Fruit fly (Drosophila melanogaster): Measurements from ENCODE around the gene SH3PX1.

Gene SH3PX1

DNA sequence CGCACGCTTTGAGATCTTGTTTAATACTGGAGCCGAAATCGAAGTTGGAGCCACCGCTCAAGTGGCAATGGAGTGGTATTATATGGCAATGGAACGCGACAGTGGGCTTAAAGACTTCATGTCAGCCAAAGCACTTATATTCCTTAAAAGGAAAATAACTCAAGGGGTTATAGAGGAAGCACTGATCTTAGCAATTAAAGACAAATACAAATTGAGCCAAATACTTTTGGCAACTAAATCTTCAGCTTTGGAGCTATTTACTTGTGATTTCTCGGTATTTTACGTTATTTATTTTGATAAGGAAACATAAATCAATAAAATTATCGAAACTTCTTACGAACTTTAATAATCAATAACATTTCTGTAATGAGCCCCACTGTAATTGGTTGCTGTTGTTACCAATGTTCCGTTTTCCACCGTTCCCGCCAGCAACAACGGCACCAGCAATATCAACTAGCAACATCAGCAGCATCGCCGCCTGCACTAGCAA lies 30.5 kb upstream of the SH3PX1 start (continued):
- TF ChIP-seq CG11723 (GFP tag; optimal IDR thresholded peaks at IDR 0.05) = peak; percentile 59
- TF ChIP-seq sc (optimal IDR thresholded peaks at IDR 0.05) = no peak
- peak; percentile 58 for TF ChIP-seq sc (GFP tag; optimal IDR thresholded peaks at IDR 0.05)
- TF ChIP-seq Hey (tag; optimal IDR thresholded peaks at IDR 0.05) = no peak
- TF ChIP-seq CG32767 (GFP tag; IDR thresholded peaks at IDR 0.05) = peak; percentile 81
- peak; percentile 75 for TF ChIP-seq slbo (GFP tag; IDR thresholded peaks at IDR 0.05)
- TF ChIP-seq scrt (GFP tag; optimal IDR thresholded peaks at IDR 0.05) = peak; percentile 68
- peak; percentile 88 for TF ChIP-seq CG17359 (tag; optimal IDR thresholded peaks at IDR 0.05)
- TF ChIP-seq CG10543 (GFP tag; optimal IDR thresholded peaks at IDR 0.05) = peak; percentile 45
- peak; percentile 77 for TF ChIP-seq CG11247 (GFP tag; IDR thresholded peaks at IDR 0.05)
- TF ChIP-seq run (tag; optimal IDR thresholded peaks at IDR 0.05) = peak; percentile 78
- no peak for TF ChIP-seq HLH4C (GFP tag; IDR thresholded peaks at IDR 0.05; ENCODE audit: partially characterized antibody)
- peak; percentile 98 for TF ChIP-seq CG31441 (GFP tag; IDR thresholded peaks at IDR 0.05)
- peak; percentile 46 for TF ChIP-seq CG30020 (tag; optimal IDR thresholded peaks at IDR 0.05)
- TF ChIP-seq aop (GFP tag; IDR thresholded peaks at IDR 0.05) = 0 out of 2 replicates have a peak, but pooled peaks have one; percentile 5
- TF ChIP-seq CG11398 (GFP tag; optimal IDR thresholded peaks at IDR 0.05) = no peak
- TF ChIP-seq CG17612 (GFP tag; IDR thresholded peaks at IDR 0.05) = peak; percentile 72
- TF ChIP-seq CG12391 (tag; optimal IDR thresholded peaks at IDR 0.05) = peak; percentile 81
- peak; percentile 85 for TF ChIP-seq ATbp (GFP tag; optimal IDR thresholded peaks at IDR 0.05)
- peak; percentile 92 for TF ChIP-seq pb (GFP tag; optimal IDR thresholded peaks at IDR 0.05)
- TF ChIP-seq CG8924 (tag; optimal IDR thresholded peaks at IDR 0.05) = peak; percentile 93
- TF ChIP-seq Abd-B (GFP tag; optimal IDR thresholded peaks at IDR 0.05) = peak; percentile 58
- TF ChIP-seq tll (GFP tag; optimal IDR thresholded peaks at IDR 0.05) = no peak
- peak; percentile 68 for TF ChIP-seq Hsf (GFP tag; optimal IDR thresholded peaks at IDR 0.05)
- TF ChIP-seq sim (GFP tag; IDR thresholded peaks at IDR 0.05) = peak; percentile 78; the same call in 1 of the 2 replicates
- peak; percentile 79 for TF ChIP-seq esg (GFP tag; conservative IDR thresholded peaks at IDR 0.05)
- TF ChIP-seq CHES-1-like (GFP tag; optimal IDR thresholded peaks at IDR 0.05) = peak; percentile 27
- peak; percentile 93 for TF ChIP-seq CG17829 (tag; optimal IDR thresholded peaks at IDR 0.05)
- peak; percentile 49 for TF ChIP-seq GATAe (GFP tag; conservative IDR thresholded peaks at IDR 0.05)
- TF ChIP-seq disco-r (GFP tag; optimal IDR thresholded peaks at IDR 0.05) = peak; percentile 62
- TF ChIP-seq Fer2 (tag; optimal IDR thresholded peaks at IDR 0.05) = peak; percentile 25
- peak; percentile 49 for TF ChIP-seq bab2 (GFP tag; optimal IDR thresholded peaks at IDR 0.05)
- TF ChIP-seq hth (optimal IDR thresholded peaks at IDR 0.05) = no peak
- peak; percentile 80 for TF ChIP-seq B-H1 (GFP tag; IDR thresholded peaks at IDR 0.05)
- no peak for TF ChIP-seq usp (GFP tag; optimal IDR thresholded peaks at IDR 0.05)
- peak; percentile 78 for TF ChIP-seq Camta (GFP tag; optimal IDR thresholded peaks at IDR 0.05)
- peak; percentile 10 for TF ChIP-seq CG9797 (GFP tag; optimal IDR thresholded peaks at IDR 0.05)
- TF ChIP-seq CG13775 (GFP tag; optimal IDR thresholded peaks at IDR 0.05) = peak; percentile 70
- peak; percentile 28 for TF ChIP-seq CG10431 (GFP tag; optimal IDR thresholded peaks at IDR 0.05)
- no peak for TF ChIP-seq lov (optimal IDR thresholded peaks at IDR 0.05)
- TF ChIP-seq lov (GFP tag; IDR thresholded peaks at IDR 0.05) = 0 out of 3 replicates have a peak, but pooled peaks have one; percentile 35
- TF ChIP-seq CG14965 (GFP tag; optimal IDR thresholded peaks at IDR 0.05; ENCODE audit: borderline replicate concordance) = no peak
- peak; percentile 64 for TF ChIP-seq CG10959 (GFP tag; IDR thresholded peaks at IDR 0.05)
- TF ChIP-seq odd (GFP tag; optimal IDR thresholded peaks at IDR 0.05) = peak; percentile 81
- no peak for TF ChIP-seq mirr (GFP tag; optimal IDR thresholded peaks at IDR 0.05)
- peak; percentile 55 for TF ChIP-seq sug (tag; optimal IDR thresholded peaks at IDR 0.05)
- no peak for TF ChIP-seq Dp (GFP tag; optimal IDR thresholded peaks at IDR 0.05)
- no peak for TF ChIP-seq tup (GFP tag; optimal IDR thresholded peaks at IDR 0.05)
- peak; percentile 74 for TF ChIP-seq CG9215 (GFP tag; IDR thresholded peaks at IDR 0.05)
- TF ChIP-seq CG31388 (GFP tag; optimal IDR thresholded peaks at IDR 0.05) = peak; percentile 87
- TF ChIP-seq CG12071 (GFP tag; optimal IDR thresholded peaks at IDR 0.05) = peak; percentile 86

Data from whole organism, embryonic.